Fruit fly (Drosophila melanogaster): ENCODE data around the gene CecB.
A peak's percentile ranks its signal among the peaks of the same experiment; 100 is the strongest.

CecB gene

dm6 chr3R:30252882-30253281, 39.3 kb upstream of the CecB start, which contains the start of gene CG18404:
TSS of gene CG18404 (plus strand) at chr3R:30253182.
- TF ChIP-seq Hr83 (GFP tag; optimal IDR thresholded peaks at IDR 0.05; ENCODE audit: poor library complexity, severe bottlenecking) (no peak), fru (GFP tag; optimal IDR thresholded peaks at IDR 0.05) (no peak), pan (optimal IDR thresholded peaks at IDR 0.05) (no peak), GATAd (GFP tag; optimal IDR thresholded peaks at IDR 0.05) (no peak), Dif (GFP tag; optimal IDR thresholded peaks at IDR 0.05; ENCODE audit: partially characterized antibody) (no peak), Abd-B (GFP tag; optimal IDR thresholded peaks at IDR 0.05) (no peak), ey (GFP tag; optimal IDR thresholded peaks at IDR 0.05) (no peak), OdsH (GFP tag; optimal IDR thresholded peaks at IDR 0.05) (no peak), Dfd (GFP tag; optimal IDR thresholded peaks at IDR 0.05) (no peak), dmrt93B (GFP tag; optimal IDR thresholded peaks at IDR 0.05) (no peak), Jra (GFP tag; optimal IDR thresholded peaks at IDR 0.05) (no peak), brk (GFP tag; optimal IDR thresholded peaks at IDR 0.05) (no peak)

dm6 chr3R:30252317-30252716, 38.7 kb upstream of the CecB start:
- no peak for TF ChIP-seq psq (GFP tag; optimal IDR thresholded peaks at IDR 0.05)
- no peak for TF ChIP-seq OdsH (GFP tag; optimal IDR thresholded peaks at IDR 0.05)
- TF ChIP-seq Dif (GFP tag; optimal IDR thresholded peaks at IDR 0.05; ENCODE audit: partially characterized antibody) = no peak

dm6 chr3R:30250496-30250978, 36.9 kb upstream of the CecB start, which contains the start of gene CG9682:
TSS of gene CG9682 (plus strand) at chr3R:30250928.
- TF ChIP-seq Hnf4 (GFP tag; optimal IDR thresholded peaks at IDR 0.05) = no peak
- no peak for TF ChIP-seq lola (GFP tag; optimal IDR thresholded peaks at IDR 0.05)
- TF ChIP-seq woc (GFP tag; optimal IDR thresholded peaks at IDR 0.05) = no peak
- no peak for TF ChIP-seq sage (GFP tag; optimal IDR thresholded peaks at IDR 0.05)
- no peak for TF ChIP-seq HLH106 (tag; optimal IDR thresholded peaks at IDR 0.05)
- TF ChIP-seq CG9705 (GFP tag; optimal IDR thresholded peaks at IDR 0.05) = no peak
- no peak for TF ChIP-seq N (GFP tag; optimal IDR thresholded peaks at IDR 0.05)
- TF ChIP-seq OdsH (GFP tag; optimal IDR thresholded peaks at IDR 0.05) = no peak
- TF ChIP-seq Rel (GFP tag; optimal IDR thresholded peaks at IDR 0.05) = no peak
- TF ChIP-seq Rel (tag; optimal IDR thresholded peaks at IDR 0.05) = no peak
- TF ChIP-seq fru (GFP tag; optimal IDR thresholded peaks at IDR 0.05) = no peak
- TF ChIP-seq GATAd (GFP tag; optimal IDR thresholded peaks at IDR 0.05) = no peak
- TF ChIP-seq Dfd (GFP tag; optimal IDR thresholded peaks at IDR 0.05) = no peak
- TF ChIP-seq Jra (GFP tag; optimal IDR thresholded peaks at IDR 0.05) = no peak
- no peak for TF ChIP-seq dsf (GFP tag; optimal IDR thresholded peaks at IDR 0.05; ENCODE audit: borderline replicate concordance)
- TF ChIP-seq jim (GFP tag; optimal IDR thresholded peaks at IDR 0.05) = no peak
- TF ChIP-seq br (GFP tag; optimal IDR thresholded peaks at IDR 0.05) = no peak
- no peak for TF ChIP-seq h (GFP tag; optimal IDR thresholded peaks at IDR 0.05)
- no peak for TF ChIP-seq Sp1 (GFP tag; optimal IDR thresholded peaks at IDR 0.05)
- TF ChIP-seq Mio (GFP tag; optimal IDR thresholded peaks at IDR 0.05) = no peak

- TF ChIP-seq Hr78 (GFP tag; optimal IDR thresholded peaks at IDR 0.05) (no peak), Mio (GFP tag; optimal IDR thresholded peaks at IDR 0.05) (no peak), CG9705 (GFP tag; optimal IDR thresholded peaks at IDR 0.05) (no peak), h (GFP tag; optimal IDR thresholded peaks at IDR 0.05) (no peak), dmrt93B (GFP tag; optimal IDR thresholded peaks at IDR 0.05) (no peak), Sp1 (GFP tag; optimal IDR thresholded peaks at IDR 0.05) (no peak), Myc (optimal IDR thresholded peaks at IDR 0.05) (no peak), Rel (GFP tag; optimal IDR thresholded peaks at IDR 0.05) (no peak), Rel (tag; optimal IDR thresholded peaks at IDR 0.05) (no peak), sage (GFP tag; optimal IDR thresholded peaks at IDR 0.05) (no peak), psq (GFP tag; optimal IDR thresholded peaks at IDR 0.05) (no peak), jim (GFP tag; optimal IDR thresholded peaks at IDR 0.05) (no peak), Dif (GFP tag; optimal IDR thresholded peaks at IDR 0.05; ENCODE audit: partially characterized antibody) (no peak), Abd-B (GFP tag; optimal IDR thresholded peaks at IDR 0.05) (no peak), Vsx2 (GFP tag; optimal IDR thresholded peaks at IDR 0.05; ENCODE audit: partially characterized antibody) (no peak), N (GFP tag; optimal IDR thresholded peaks at IDR 0.05) (no peak), usp (GFP tag; optimal IDR thresholded peaks at IDR 0.05) (no peak)
Observed at dm6 chr3R:30249283-30249682, 35.7 kb upstream of the CecB start, which contains the start of gene CG34299. TSS of gene CG34299 (plus strand) at chr3R:30249583.

- TF ChIP-seq Myc (optimal IDR thresholded peaks at IDR 0.05) = peak; percentile 71
- peak; percentile 34 for TF ChIP-seq Dif (GFP tag; optimal IDR thresholded peaks at IDR 0.05; ENCODE audit: partially characterized antibody)
- no peak for TF ChIP-seq jim (GFP tag; optimal IDR thresholded peaks at IDR 0.05)
Observed at dm6 chr3R:30248565-30248964, 35.0 kb upstream of the CecB start.
